Worm (Caenorhabditis elegans): Measurements from ENCODE around the gene hsd-3.

ce11 chrX:5026461-5026860, 17.4 kb downstream of the hsd-3 start:
- no peak for TF ChIP-seq unc-62 (GFP tag; optimal IDR thresholded peaks at IDR 0.05)
- no peak for TF ChIP-seq fos-1 (tag; optimal IDR thresholded peaks at IDR 0.05)
- TF ChIP-seq tlp-1 (tag; optimal IDR thresholded peaks at IDR 0.05) = no peak
- no peak for TF ChIP-seq nhr-90 (tag; optimal IDR thresholded peaks at IDR 0.05; ENCODE audit: poor library complexity)
- no peak for TF ChIP-seq blmp-1 (tag; optimal IDR thresholded peaks at IDR 0.05)
- no peak for TF ChIP-seq mdl-1 (tag; optimal IDR thresholded peaks at IDR 0.05)
- no peak for TF ChIP-seq nhr-76 (tag; optimal IDR thresholded peaks at IDR 0.05)
- TF ChIP-seq snpc-4 (tag; optimal IDR thresholded peaks at IDR 0.05) = no peak
- TF ChIP-seq nhr-77 (tag; optimal IDR thresholded peaks at IDR 0.05) = no peak
- TF ChIP-seq ztf-4 (tag; optimal IDR thresholded peaks at IDR 0.05) = no peak
- peak; percentile 36 for TF ChIP-seq lin-14 (GFP tag; optimal IDR thresholded peaks at IDR 0.05)
- no peak for TF ChIP-seq alr-1 (tag; optimal IDR thresholded peaks at IDR 0.05; ENCODE audit: borderline replicate concordance)
- no peak for TF ChIP-seq elt-2 (tag; optimal IDR thresholded peaks at IDR 0.05)
- TF ChIP-seq nhr-28 (tag; optimal IDR thresholded peaks at IDR 0.05) = no peak

Measured in whole organism, L1 larva.